Fruit fly (Drosophila melanogaster): ENCODE measurements around the gene Mdh1.

The Mdh1 gene

dm6 chr2L:10353871-10354270 lies 42.3 kb downstream of the Mdh1 start, which contains the start of gene CG34367:
TSS of gene CG34367 (minus strand) at chr2L:10353905.
- TF ChIP-seq CG7101 (tag; optimal IDR thresholded peaks at IDR 0.05) (no peak), pad (GFP tag; optimal IDR thresholded peaks at IDR 0.05) (no peak), CG5204 (GFP tag; optimal IDR thresholded peaks at IDR 0.05) (no peak), cic (GFP tag; optimal IDR thresholded peaks at IDR 0.05) (no peak), CG1620 (GFP tag; optimal IDR thresholded peaks at IDR 0.05) (no peak), cnc (optimal IDR thresholded peaks at IDR 0.05) (no peak), ovo (GFP tag; optimal IDR thresholded peaks at IDR 0.05) (no peak), CG7045 (GFP tag; optimal IDR thresholded peaks at IDR 0.05) (no peak), bab1 (GFP tag; optimal IDR thresholded peaks at IDR 0.05) (no peak), CG11617 (GFP tag; optimal IDR thresholded peaks at IDR 0.05) (no peak), CG14711 (tag; optimal IDR thresholded peaks at IDR 0.05) (no peak), CG12768 (GFP tag; optimal IDR thresholded peaks at IDR 0.05) (no peak), kay (GFP tag; ENCODE audit: borderline replicate concordance) (no peak)

dm6 chr2L:10351130-10351529 lies 45.0 kb downstream of the Mdh1 start:
- TF ChIP-seq pad (GFP tag; optimal IDR thresholded peaks at IDR 0.05) (no peak), CG7045 (GFP tag; optimal IDR thresholded peaks at IDR 0.05) (no peak), ovo (GFP tag; optimal IDR thresholded peaks at IDR 0.05) (no peak), Mnt (GFP tag; optimal IDR thresholded peaks at IDR 0.05) (no peak)

- no peak for TF ChIP-seq CG7045 (GFP tag; optimal IDR thresholded peaks at IDR 0.05)
- TF ChIP-seq Mnt (GFP tag; optimal IDR thresholded peaks at IDR 0.05): no peak
- TF ChIP-seq bab1 (GFP tag; optimal IDR thresholded peaks at IDR 0.05): no peak
- no peak for TF ChIP-seq CG11617 (GFP tag; optimal IDR thresholded peaks at IDR 0.05)
- no peak for TF ChIP-seq Hr96 (GFP tag; optimal IDR thresholded peaks at IDR 0.05)
- TF ChIP-seq Crg-1 (GFP tag; optimal IDR thresholded peaks at IDR 0.05): no peak
- no peak for TF ChIP-seq tj (GFP tag; optimal IDR thresholded peaks at IDR 0.05)
- no peak for TF ChIP-seq cic (GFP tag; optimal IDR thresholded peaks at IDR 0.05)
- TF ChIP-seq CG1620 (GFP tag; optimal IDR thresholded peaks at IDR 0.05): no peak
- TF ChIP-seq toe (GFP tag; optimal IDR thresholded peaks at IDR 0.05): no peak
Measured at dm6 chr2L:10344029-10344606, 52.0 kb downstream of the Mdh1 start, which contains the start of gene Frmd5. TSS of gene Frmd5 (plus strand) at chr2L:10344442.
